Fruit fly (Drosophila melanogaster) whole organism, embryonic: ENCODE data around the gene ND-13A.

Experiments
- B-H2 ChIP-seq: fragments of 200-800 bp; sonication (Bioruptor generic); optimal IDR thresholded peaks from 2 replicates; lab custom pipeline; 2018; ENCODE audit warnings: missing biosample characterization, mild to moderate bottlenecking, missing genetic modification characterization
- Bgb ChIP-seq: fragments of 200-800 bp; sonication (Bioruptor generic); IDR thresholded peaks from 2 replicates; pipeline ENCODE4 v1.3.6; 2022; ENCODE audit warnings: missing biosample characterization, missing genetic modification characterization; ENCODE audit not compliant: partially characterized antibody
- Bteb2 ChIP-seq: fragments of 200-800 bp; sonication (Bioruptor generic); optimal IDR thresholded peaks from 2 replicates; lab custom pipeline; 2016; ENCODE audit warnings: missing biosample characterization, missing genetic modification characterization
- CG10979 ChIP-seq: fragments of 200-800 bp; sonication (Bioruptor generic); optimal IDR thresholded peaks from 2 replicates; lab custom pipeline; 2018; ENCODE audit warnings: missing biosample characterization, mild to moderate bottlenecking, missing genetic modification characterization, moderate library complexity
- CG11093 ChIP-seq: fragments of 200-800 bp; sonication (Bioruptor generic); IDR thresholded peaks from 3 replicates; pipeline ENCODE4 v1.3.6; 2022; ENCODE audit warnings: missing biosample characterization, missing genetic modification characterization
- CG11696 ChIP-seq: fragments of 200-800 bp; sonication (Bioruptor generic); IDR thresholded peaks from 2 replicates; pipeline ENCODE4 v1.3.6; 2022; ENCODE audit warnings: missing biosample characterization, missing genetic modification characterization
- CG12659 ChIP-seq: fragments of 200-800 bp; sonication (Bioruptor generic); optimal IDR thresholded peaks from 3 replicates; lab custom pipeline; 2017; ENCODE audit warnings: mild to moderate bottlenecking, missing biosample characterization, missing genetic modification reagents, missing genetic modification characterization
- CG13296 ChIP-seq: fragments of 200-800 bp; sonication (Bioruptor generic); optimal IDR thresholded peaks from 3 replicates; lab custom pipeline; 2018; ENCODE audit warnings: missing biosample characterization, mild to moderate bottlenecking, missing genetic modification characterization
- CG17361 ChIP-seq: fragments of 200-800 bp; sonication (Bioruptor generic); IDR thresholded peaks from 3 replicates; pipeline ENCODE4 v1.3.6; 2022; ENCODE audit warnings: missing biosample characterization, missing genetic modification characterization
- CG2202 ChIP-seq: fragments of 200-800 bp; sonication (Bioruptor generic); optimal IDR thresholded peaks from 2 replicates; lab custom pipeline; 2018; ENCODE audit warnings: missing biosample characterization, mild to moderate bottlenecking, missing genetic modification characterization
- CG32532 ChIP-seq: fragments of 200-800 bp; sonication (Bioruptor generic); IDR thresholded peaks from 2 replicates; pipeline ENCODE4 v1.3.6; 2022; ENCODE audit warnings: missing biosample characterization, missing genetic modification characterization
- CG6175 ChIP-seq: fragments of 200-800 bp; sonication (Bioruptor generic); IDR thresholded peaks from 3 replicates; pipeline ENCODE4 v1.3.6; 2022; ENCODE audit warnings: missing biosample characterization, missing genetic modification characterization
- CG6791 ChIP-seq: fragments of 200-800 bp; sonication (Bioruptor generic); IDR thresholded peaks from 3 replicates; pipeline ENCODE4 v1.3.6; 2022; ENCODE audit warnings: missing biosample characterization, missing genetic modification characterization; ENCODE audit not compliant: partially characterized antibody
- CG7556 ChIP-seq: fragments of 200-800 bp; sonication (Bioruptor generic); optimal IDR thresholded peaks from 2 replicates; lab custom pipeline; 2017; ENCODE audit warnings: missing biosample characterization, mild to moderate bottlenecking, missing genetic modification characterization
- CG8359 ChIP-seq: fragments of 200-800 bp; sonication (Bioruptor generic); optimal IDR thresholded peaks from 2 replicates; lab custom pipeline; 2017; ENCODE audit warnings: missing biosample characterization, mild to moderate bottlenecking, missing genetic modification characterization, borderline replicate concordance
- CoRest ChIP-seq: fragments of 200-800 bp; sonication (Bioruptor generic); optimal IDR thresholded peaks from 3 replicates; lab custom pipeline; 2018; ENCODE audit warnings: missing biosample characterization, mild to moderate bottlenecking, missing genetic modification characterization, moderate library complexity
- D19B ChIP-seq: fragments of 200-800 bp; sonication (Bioruptor generic); optimal IDR thresholded peaks from 2 replicates; lab custom pipeline; 2017; ENCODE audit warnings: missing biosample characterization, mild to moderate bottlenecking, missing genetic modification characterization
- Dll ChIP-seq: fragments of 200-800 bp; sonication (Bioruptor generic); IDR thresholded peaks from 4 replicates; pipeline ENCODE4 v1.3.6; 2022; ENCODE audit warnings: missing biosample characterization, missing genetic modification characterization; ENCODE audit not compliant: partially characterized antibody
- E2f2 ChIP-seq: fragments of 200-800 bp; sonication (Bioruptor generic); IDR thresholded peaks from 2 replicates; pipeline ENCODE4 v1.3.6; 2022; ENCODE audit warnings: missing biosample characterization, missing genetic modification characterization
- ERR ChIP-seq: fragments of 200-800 bp; sonication (Bioruptor generic); optimal IDR thresholded peaks from 2 replicates; lab custom pipeline; 2016; ENCODE audit warnings: missing biosample characterization, missing genetic modification characterization
- Gsc ChIP-seq: fragments of 200-800 bp; sonication (Bioruptor generic); IDR thresholded peaks from 2 replicates; pipeline ENCODE4 v1.3.6; 2022; ENCODE audit warnings: missing biosample characterization, missing genetic modification characterization
- H2.0 ChIP-seq: fragments of 200-800 bp; sonication (Bioruptor generic); IDR thresholded peaks from 2 replicates; pipeline ENCODE4 v1.3.6; 2022; ENCODE audit warnings: missing biosample characterization, missing genetic modification characterization
- Hr39 ChIP-seq: fragments of >200 bp; optimal IDR thresholded peaks from 2 replicates; lab custom pipeline; 2017
- MBD-R2 ChIP-seq: fragments of 200-800 bp; sonication (Bioruptor generic); IDR thresholded peaks from 2 replicates; pipeline ENCODE4 v1.3.6; 2022; ENCODE audit warnings: missing biosample characterization, missing genetic modification characterization
- NC2β ChIP-seq: fragments of 200-800 bp; sonication (Bioruptor generic); optimal IDR thresholded peaks from 2 replicates; lab custom pipeline; 2016; ENCODE audit warnings: missing biosample characterization, missing genetic modification characterization
- Neu2 ChIP-seq: fragments of 200-800 bp; sonication (Bioruptor generic); optimal IDR thresholded peaks from 3 replicates; lab custom pipeline; 2016; ENCODE audit warnings: missing biosample characterization, missing genetic modification characterization, borderline replicate concordance
- PHDP ChIP-seq: fragments of 200-800 bp; sonication (Bioruptor generic); optimal IDR thresholded peaks from 3 replicates; lab custom pipeline; 2018; ENCODE audit warnings: missing biosample characterization, mild to moderate bottlenecking, missing genetic modification characterization, moderate library complexity
- Ptx1 ChIP-seq: fragments of 200-800 bp; sonication (Bioruptor generic); IDR thresholded peaks from 2 replicates; pipeline ENCODE4 v1.3.6; 2022; ENCODE audit warnings: missing biosample characterization, missing genetic modification characterization
- Ravus ChIP-seq: fragments of 200-800 bp; sonication (Bioruptor generic); IDR thresholded peaks from 2 replicates; pipeline ENCODE4 v1.3.6; 2022; ENCODE audit warnings: missing biosample characterization, missing genetic modification characterization
- Stat92E ChIP-seq, 3 experiments: fragments of >200 bp in 2 of 3; fragments of 200-800 bp in 1 of 3; sonication (Bioruptor generic) in 1 of 3; optimal IDR thresholded peaks; 2 replicates each; lab custom pipeline; 2017 to 2019; ENCODE audit warnings: missing biosample characterization in 3 of 3, missing genetic modification characterization in 3 of 3, mild to moderate bottlenecking in 1 of 3, moderate library complexity in 1 of 3
- Trl ChIP-seq, 3 experiments: fragments of >200 bp in 2 of 3; fragments of 200-800 bp in 1 of 3; sonication (Bioruptor generic) in 1 of 3; optimal IDR thresholded peaks; 2 replicates in 1 of 3; 3 replicates in 2 of 3; lab custom pipeline; 2016 to 2017; ENCODE audit warnings: missing biosample characterization in 1 of 3, missing genetic modification characterization in 1 of 3
- ara ChIP-seq: fragments of 200-800 bp; sonication (Bioruptor generic); IDR thresholded peaks from 2 replicates; pipeline ENCODE4 v1.3.6; 2022; ENCODE audit warnings: missing biosample characterization, missing genetic modification characterization
- bowl ChIP-seq: fragments of 200-800 bp; sonication (Bioruptor generic); IDR thresholded peaks from 2 replicates; pipeline ENCODE4 v1.3.6; 2022; ENCODE audit warnings: missing biosample characterization, missing genetic modification characterization
- btn ChIP-seq: fragments of 200-800 bp; sonication (Bioruptor generic); optimal IDR thresholded peaks from 2 replicates; lab custom pipeline; 2016; ENCODE audit warnings: missing biosample characterization, missing genetic modification characterization
- cas ChIP-seq: fragments of 200-800 bp; sonication (Bioruptor generic); IDR thresholded peaks from 2 replicates; pipeline ENCODE4 v1.3.6; 2022; ENCODE audit warnings: missing biosample characterization, missing genetic modification characterization
- gcm2 ChIP-seq: fragments of 200-800 bp; sonication (Bioruptor generic); optimal IDR thresholded peaks from 2 replicates; lab custom pipeline; 2016; ENCODE audit warnings: missing biosample characterization, missing genetic modification characterization
- inv ChIP-seq: fragments of 200-800 bp; sonication (Bioruptor generic); IDR thresholded peaks from 2 replicates; pipeline ENCODE4 v1.3.6; 2022; ENCODE audit warnings: missing biosample characterization, missing genetic modification characterization; ENCODE audit not compliant: partially characterized antibody
- lbe ChIP-seq: fragments of 200-800 bp; sonication (Bioruptor generic); optimal IDR thresholded peaks from 2 replicates; lab custom pipeline; 2016; ENCODE audit warnings: missing biosample characterization, mild to moderate bottlenecking, missing genetic modification characterization
- lola ChIP-seq, 3 experiments: fragments of >200 bp in 2 of 3; fragments of 200-800 bp in 1 of 3; sonication (Bioruptor generic) in 1 of 3; optimal IDR thresholded peaks; 2 replicates each; lab custom pipeline; 2017 to 2019; ENCODE audit warnings: missing biosample characterization in 3 of 3, missing genetic modification characterization in 3 of 3, mild to moderate bottlenecking in 1 of 3, moderate library complexity in 1 of 3
- p53 ChIP-seq: fragments of 200-800 bp; sonication (Bioruptor generic); optimal IDR thresholded peaks from 2 replicates; lab custom pipeline; 2016; ENCODE audit warnings: missing biosample characterization, missing genetic modification characterization
- peb ChIP-seq: fragments of 200-800 bp; sonication (Bioruptor generic); IDR thresholded peaks from 2 replicates; pipeline ENCODE4 v1.3.6; 2022; ENCODE audit warnings: missing biosample characterization, missing genetic modification characterization
- pzg ChIP-seq: fragments of 200-800 bp; sonication (Bioruptor generic); optimal IDR thresholded peaks from 3 replicates; lab custom pipeline; 2018; ENCODE audit warnings: missing biosample characterization, mild to moderate bottlenecking, missing genetic modification characterization, moderate library complexity
- ro ChIP-seq: fragments of 200-800 bp; sonication (Bioruptor generic); IDR thresholded peaks from 2 replicates; pipeline ENCODE4 v1.3.6; 2022; ENCODE audit warnings: missing biosample characterization, missing genetic modification characterization
- run ChIP-seq: fragments of 200-800 bp; sonication (Bioruptor generic); optimal IDR thresholded peaks from 3 replicates; lab custom pipeline; 2018; ENCODE audit warnings: missing biosample characterization, mild to moderate bottlenecking, missing genetic modification characterization
- schlank ChIP-seq: fragments of 200-800 bp; sonication (Bioruptor generic); optimal IDR thresholded peaks from 2 replicates; lab custom pipeline; 2018; ENCODE audit warnings: missing biosample characterization, mild to moderate bottlenecking, missing genetic modification characterization
- sens ChIP-seq: fragments of 200-800 bp; sonication (Bioruptor generic); peaks from one replicate; lab custom pipeline; 2016; ENCODE audit warnings: missing biosample characterization, missing genetic modification characterization
- stc ChIP-seq: fragments of 200-800 bp; sonication (Bioruptor generic); IDR thresholded peaks from 2 replicates; pipeline ENCODE4 v1.3.6; 2022; ENCODE audit warnings: missing biosample characterization, missing genetic modification characterization
- zfh2 ChIP-seq: fragments of 200-800 bp; sonication (Bioruptor generic); optimal IDR thresholded peaks from 2 replicates; lab custom pipeline; 2016; ENCODE audit warnings: missing biosample characterization, missing genetic modification characterization

ND-13A gene

DNA sequence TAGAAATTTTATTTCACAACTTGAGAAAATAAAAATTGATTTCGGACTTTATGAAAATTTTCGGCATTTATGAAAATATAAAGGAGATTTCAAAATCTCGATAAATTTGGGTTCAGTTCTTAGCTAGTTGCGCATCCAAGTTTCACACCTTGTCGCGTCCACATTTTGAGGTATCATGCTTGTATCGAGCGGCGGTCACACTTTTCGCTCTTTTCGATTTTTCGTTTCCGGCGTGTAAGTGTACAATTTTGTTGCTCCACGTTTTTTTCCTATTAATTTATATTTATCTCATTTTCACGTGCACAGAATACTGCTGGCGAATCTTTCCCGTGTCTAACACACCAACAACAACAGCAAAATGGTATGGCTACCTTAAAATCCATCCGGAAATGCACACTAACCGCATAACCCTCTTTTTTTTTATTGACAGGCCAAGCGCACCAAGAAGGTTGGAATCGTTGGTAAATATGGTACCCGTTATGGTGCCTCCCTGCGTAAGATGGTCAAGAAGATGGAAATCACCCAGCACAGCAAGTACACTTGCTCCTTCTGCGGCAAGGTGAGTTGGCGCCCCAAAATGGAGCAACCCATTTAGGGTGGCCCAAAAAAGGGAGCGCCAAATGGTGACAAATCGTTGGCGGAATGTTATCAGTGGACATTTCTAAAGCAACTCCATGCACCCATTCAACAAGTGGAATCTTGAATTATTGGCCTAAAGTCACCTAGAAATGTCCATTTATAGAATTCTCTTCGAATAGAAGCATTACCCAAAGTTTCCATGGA, 29.1 kb downstream of the ND-13A start, which contains the start of gene RpL37A (continued):
- TF ChIP-seq MBD-R2 (GFP tag; lab: Robert Waterston, UW): peak; percentile 67
- peak; percentile 85 for TF ChIP-seq p53 (GFP tag; lab: Kevin White, UChicago)
- TF ChIP-seq schlank (tag; lab: Kevin White, UChicago): peak; percentile 82
- peak; percentile 58; the same call in 1 of the 2 replicates for TF ChIP-seq H2.0 (GFP tag; lab: Robert Waterston, UW)
- TF ChIP-seq CG12659 (GFP tag; lab: Kevin White, UChicago): peak; percentile 92
- TF ChIP-seq PHDP: peak; percentile 57
- peak; percentile 66 for TF ChIP-seq CG8359
- TF ChIP-seq lbe (GFP tag; lab: Kevin White, UChicago): peak; percentile 39
- TF ChIP-seq CG2202: peak; percentile 59
- TF ChIP-seq ro (GFP tag; lab: Robert Waterston, UW): no peak
- TF ChIP-seq Bgb (GFP tag; lab: Robert Waterston, UW): peak; percentile 50; the same call in 1 of the 2 replicates
- TF ChIP-seq CG7556 (GFP tag; lab: Kevin White, UChicago): peak; percentile 60
- TF ChIP-seq inv: no peak; the same call in 1 of the 2 replicates
- TF ChIP-seq Trl (optimal IDR thresholded peaks at IDR 0.05; lab: Kevin White, UChicago): no peak
- peak; percentile 89 for TF ChIP-seq Trl (GFP tag; optimal IDR thresholded peaks at IDR 0.05; lab: Kevin White, UChicago)
- peak; percentile 55 for TF ChIP-seq ERR (GFP tag; lab: Kevin White, UChicago)
- TF ChIP-seq CoRest: peak; percentile 68
- peak; percentile 64 for TF ChIP-seq D19B
- TF ChIP-seq gcm2 (GFP tag; lab: Kevin White, UChicago): peak; percentile 72
- TF ChIP-seq sens: peak; percentile 97
- TF ChIP-seq B-H2 (GFP tag; lab: Kevin White, UChicago): peak; percentile 86
- TF ChIP-seq CG6175 (GFP tag; lab: Robert Waterston, UW): peak; percentile 72; the same call in 2 of the 3 replicates
- TF ChIP-seq CG6791 (GFP tag; lab: Robert Waterston, UW): 0 out of 3 replicates have a peak, but pooled peaks have one; percentile 11
- TF ChIP-seq ara (GFP tag; lab: Robert Waterston, UW): peak; percentile 73
- no peak for TF ChIP-seq peb (GFP tag; lab: Robert Waterston, UW)
- TF ChIP-seq zfh2 (GFP tag; lab: Kevin White, UChicago): peak; percentile 29
- TF ChIP-seq CG11696 (GFP tag; lab: Robert Waterston, UW): 0 out of 2 replicates have a peak, but pooled peaks have one; percentile 32
- peak; percentile 69 for TF ChIP-seq CG10979 (tag; lab: Kevin White, UChicago)
- TF ChIP-seq Ptx1 (GFP tag; lab: Robert Waterston, UW): no peak; the same call in 1 of the 2 replicates
- TF ChIP-seq Gsc (GFP tag; lab: Robert Waterston, UW): no peak
- no peak for TF ChIP-seq CG11093 (GFP tag; lab: Robert Waterston, UW)
- TF ChIP-seq btn: peak; percentile 66
- no peak for TF ChIP-seq Dll (GFP tag; lab: Robert Waterston, UW)
- peak; percentile 57; the same call in 1 of the 2 replicates for TF ChIP-seq cas (GFP tag; lab: Robert Waterston, UW)
- no peak for TF ChIP-seq bowl (GFP tag; lab: Robert Waterston, UW)
- peak; percentile 89 for TF ChIP-seq CG13296 (GFP tag; lab: Kevin White, UChicago)
- peak; percentile 94 for TF ChIP-seq NC2β
- peak; percentile 94 for TF ChIP-seq pzg (GFP tag; lab: Kevin White, UChicago)
- peak; percentile 56 for TF ChIP-seq run
- peak; percentile 78 for TF ChIP-seq E2f2
- peak in 1 of 3 experiments; percentile 18 for TF ChIP-seq lola (GFP tag; optimal IDR thresholded peaks at IDR 0.05; lab: Kevin White, UChicago)
- TF ChIP-seq CG32532 (GFP tag; lab: Robert Waterston, UW): peak; percentile 84
- peak; percentile 78 for TF ChIP-seq stc
- peak; percentile 17 for TF ChIP-seq Neu2 (GFP tag; lab: Kevin White, UChicago)
- no peak for TF ChIP-seq Hr39 (lab: Kevin White, UChicago)
- peak in 1 of 3 experiments; percentile 63 for TF ChIP-seq Stat92E (GFP tag; optimal IDR thresholded peaks at IDR 0.05; lab: Kevin White, UChicago)
- TF ChIP-seq CG17361 (GFP tag; lab: Robert Waterston, UW): peak; percentile 78
- TF ChIP-seq Bteb2: peak; percentile 80
- TF ChIP-seq Ravus (GFP tag; lab: Robert Waterston, UW): no peak
